Fruit fly (Drosophila melanogaster): ENCODE data around the gene CG14684.

DNA sequence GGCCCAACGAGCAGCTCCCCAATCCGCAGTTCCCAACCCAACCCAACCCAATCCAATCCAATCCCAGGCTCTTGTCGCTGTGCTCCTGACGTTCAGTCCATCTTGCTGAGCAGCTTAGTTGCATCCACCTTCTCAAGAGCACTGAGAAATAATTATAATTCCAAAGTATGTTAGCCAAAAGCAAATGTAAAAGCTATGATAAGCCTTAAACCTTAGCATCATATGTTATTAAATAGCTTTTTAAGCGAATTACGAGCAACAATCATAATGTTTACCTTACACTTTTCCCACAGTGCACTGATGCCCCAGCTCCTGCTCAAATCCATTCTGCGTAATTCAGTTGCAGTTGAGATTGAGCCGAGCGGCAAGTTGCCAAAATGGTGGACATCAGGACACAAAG is 36.8 kb upstream of the CG14684 start:
- no peak for TF ChIP-seq Snoo (tag; optimal IDR thresholded peaks at IDR 0.05)
- TF ChIP-seq CG4496 (GFP tag; IDR thresholded peaks at IDR 0.05), result no peak
- TF ChIP-seq Ets98B (GFP tag; IDR thresholded peaks at IDR 0.05), result no peak
- TF ChIP-seq CG13204 (GFP tag; optimal IDR thresholded peaks at IDR 0.05), result no peak
- TF ChIP-seq CG14655 (GFP tag; optimal IDR thresholded peaks at IDR 0.05), result peak; percentile 20
- no peak for TF ChIP-seq CG34367 (tag; optimal IDR thresholded peaks at IDR 0.05)
- TF ChIP-seq rn (GFP tag; IDR thresholded peaks at IDR 0.05), result no peak
- TF ChIP-seq Pif1B (GFP tag; optimal IDR thresholded peaks at IDR 0.05), result no peak
- TF ChIP-seq fd96Ca (GFP tag; IDR thresholded peaks at IDR 0.05), result no peak
- no peak for TF ChIP-seq CG32121 (GFP tag; IDR thresholded peaks at IDR 0.05)
- TF ChIP-seq gl (tag; optimal IDR thresholded peaks at IDR 0.05), result no peak
- TF ChIP-seq CG17806 (tag; optimal IDR thresholded peaks at IDR 0.05), result peak; percentile 37
- TF ChIP-seq CG8159 (tag; optimal IDR thresholded peaks at IDR 0.05), result peak; percentile 5
